Worm (Caenorhabditis elegans): ENCODE data around the gene H37A05.4.
A peak's percentile ranks its signal among the peaks of the same experiment; 100 is the strongest.

Gene H37A05.4

ce11 chrV:13669170-13669569, 19.6 kb upstream of the H37A05.4 start (continued):
- no peak for TF ChIP-seq F55B11.4 (tag; optimal IDR thresholded peaks at IDR 0.05; ENCODE audit: borderline replicate concordance, insufficient read depth)
- TF ChIP-seq hsf-1 (GFP tag; IDR thresholded peaks at IDR 0.05): peak; percentile 78
- peak; percentile 77 for TF ChIP-seq ekl-4 (GFP tag; IDR thresholded peaks at IDR 0.05)
- TF ChIP-seq unc-62 (GFP tag; optimal IDR thresholded peaks at IDR 0.05): no peak
- TF ChIP-seq ztf-3 (GFP tag; optimal IDR thresholded peaks at IDR 0.05): no peak
- peak; percentile 45 for TF ChIP-seq tbp1 (GFP tag; optimal IDR thresholded peaks at IDR 0.05)
- peak; percentile 59; the same call in 1 of the 2 replicates for TF ChIP-seq ceh-100 (GFP tag; IDR thresholded peaks at IDR 0.05)
- TF ChIP-seq T26A5.8 (tag; optimal IDR thresholded peaks at IDR 0.05): peak; percentile 4
- no peak for TF ChIP-seq sdz-38 (tag; optimal IDR thresholded peaks at IDR 0.05)
- TF ChIP-seq rcor-1 (GFP tag; IDR thresholded peaks at IDR 0.05): peak; percentile 59
- TF ChIP-seq pbrm-1 (GFP tag; IDR thresholded peaks at IDR 0.05): no peak
- TF ChIP-seq attf-6 (GFP tag; IDR thresholded peaks at IDR 0.05): peak; percentile 25; the same call in 1 of the 2 replicates
- 0 out of 2 replicates have a peak, but pooled peaks have one; percentile 24 for TF ChIP-seq hmg-1.2 (GFP tag; IDR thresholded peaks at IDR 0.05)
- no peak for TF ChIP-seq B0019.2 (GFP tag; conservative IDR thresholded peaks at IDR 0.05)
- TF ChIP-seq athp-1 (tag; optimal IDR thresholded peaks at IDR 0.05): peak; percentile 64
- TF ChIP-seq C17E4.6 (GFP tag; IDR thresholded peaks at IDR 0.05): no peak
- TF ChIP-seq egl-18 (GFP tag; IDR thresholded peaks at IDR 0.05): no peak
- TF ChIP-seq ama-1 (optimal IDR thresholded peaks at IDR 0.05): no peak
- TF ChIP-seq ama-1 (GFP tag; optimal IDR thresholded peaks at IDR 0.05): no peak
- no peak for TF ChIP-seq bed-2 (GFP tag; IDR thresholded peaks at IDR 0.05)
- TF ChIP-seq unc-130 (GFP tag; optimal IDR thresholded peaks at IDR 0.05): peak; percentile 7
- TF ChIP-seq rpc-1 (optimal IDR thresholded peaks at IDR 0.05): no peak
- TF ChIP-seq rpc-1 (tag; optimal IDR thresholded peaks at IDR 0.05): no peak
- peak; percentile 73 for TF ChIP-seq Y95B8A.8 (GFP tag; IDR thresholded peaks at IDR 0.05)
- TF ChIP-seq chd-7 (tag; optimal IDR thresholded peaks at IDR 0.05): peak; percentile 28
- TF ChIP-seq nhr-90 (tag; optimal IDR thresholded peaks at IDR 0.05): no peak
- no peak for TF ChIP-seq nfya-1 (tag; optimal IDR thresholded peaks at IDR 0.05; ENCODE audit: borderline replicate concordance, insufficient read depth)
- no peak for TF ChIP-seq zfh-2 (GFP tag; conservative IDR thresholded peaks at IDR 0.05)
- TF ChIP-seq snpc-3.4 (tag; optimal IDR thresholded peaks at IDR 0.05): peak; percentile 83
- TF ChIP-seq ztf-18 (tag; optimal IDR thresholded peaks at IDR 0.05): peak; percentile 24
- peak; percentile 12; the same call in 1 of the 2 replicates for TF ChIP-seq B0336.3 (GFP tag; IDR thresholded peaks at IDR 0.05)
- TF ChIP-seq snpc-1.1 (tag; optimal IDR thresholded peaks at IDR 0.05; ENCODE audit: insufficient read depth): peak; percentile 27
- TF ChIP-seq hrde-1 (tag; optimal IDR thresholded peaks at IDR 0.05; ENCODE audit: borderline replicate concordance): peak; percentile 87
- no peak for TF ChIP-seq cebp-1 (GFP tag; IDR thresholded peaks at IDR 0.05)
- TF ChIP-seq cebp-1 (tag; optimal IDR thresholded peaks at IDR 0.05): peak; percentile 44
- TF ChIP-seq lsl-1 (GFP tag; optimal IDR thresholded peaks at IDR 0.05): peak; percentile 19
- TF ChIP-seq dpl-1 (GFP tag; optimal IDR thresholded peaks at IDR 0.05): no peak
- TF ChIP-seq madf-8 (GFP tag; conservative IDR thresholded peaks at IDR 0.05): peak; percentile 34; the same call in 1 of the 2 replicates
- peak; percentile 21 for TF ChIP-seq die-1 (tag; optimal IDR thresholded peaks at IDR 0.05)
- no peak for TF ChIP-seq B0261.1 (tag; optimal IDR thresholded peaks at IDR 0.05)
- peak; percentile 71 for TF ChIP-seq him-1 (tag; optimal IDR thresholded peaks at IDR 0.05)
- no peak for TF ChIP-seq Y67H2A.10 (GFP tag; conservative IDR thresholded peaks at IDR 0.05)
- peak; percentile 68 for TF ChIP-seq F10E7.11 (tag; optimal IDR thresholded peaks at IDR 0.05)
- TF ChIP-seq ztf-22 (GFP tag; optimal IDR thresholded peaks at IDR 0.05): no peak
- peak in 2 of 3 experiments; percentile 6 to 45 for TF ChIP-seq lin-35 (GFP tag; optimal IDR thresholded peaks at IDR 0.05)
- TF ChIP-seq snpc-4 (GFP tag; optimal IDR thresholded peaks at IDR 0.05): no peak
- TF ChIP-seq snpc-4 (tag; optimal IDR thresholded peaks at IDR 0.05): peak in 1 of 4 experiments; percentile 34
- TF ChIP-seq Y56A3A.18 (GFP tag; IDR thresholded peaks at IDR 0.05): peak; percentile 77
- peak; percentile 23 for TF ChIP-seq xnd-1 (tag; optimal IDR thresholded peaks at IDR 0.05)
